Fruit fly (Drosophila melanogaster): ENCODE measurements around the gene Mipp1.

The Mipp1 gene

DNA sequence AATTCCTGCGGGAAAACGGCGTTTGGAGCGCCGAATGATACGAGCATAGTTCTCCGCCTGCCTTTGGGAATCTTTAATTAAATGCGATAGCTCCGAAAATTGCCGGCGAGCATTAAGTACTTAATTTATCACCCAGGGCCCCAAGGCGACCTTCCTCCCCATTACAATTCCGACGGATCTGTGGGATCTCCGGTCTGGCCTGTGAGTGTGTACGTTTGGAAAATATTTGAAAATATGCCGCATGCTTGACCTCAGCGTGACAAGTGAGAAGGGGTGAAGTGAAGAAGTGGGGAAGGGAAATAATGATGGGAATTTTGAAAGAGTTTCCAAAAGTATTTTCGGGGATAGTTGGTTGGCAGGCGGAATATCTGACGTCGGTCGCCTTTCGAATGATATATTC is 3.7 kb downstream of the Mipp1 start (continued):
- TF ChIP-seq pan (optimal IDR thresholded peaks at IDR 0.05) = no peak
- TF ChIP-seq pan (GFP tag; optimal IDR thresholded peaks at IDR 0.05 in 1 of 2, IDR thresholded peaks at IDR 0.05 in 1 of 2) = no peak
- peak; percentile 4 for TF ChIP-seq Med (GFP tag)
- peak; percentile 57 for TF ChIP-seq crol (GFP tag; IDR thresholded peaks at IDR 0.05)
- TF ChIP-seq CG9727 (GFP tag; optimal IDR thresholded peaks at IDR 0.05) = no peak
- TF ChIP-seq CG1233 (GFP tag; optimal IDR thresholded peaks at IDR 0.05) = no peak
- TF ChIP-seq chm (GFP tag; IDR thresholded peaks at IDR 0.05) = no peak
- no peak for TF ChIP-seq CG15073 (GFP tag; optimal IDR thresholded peaks at IDR 0.05)
- TF ChIP-seq CG4820 (GFP tag; optimal IDR thresholded peaks at IDR 0.05) = no peak
- TF ChIP-seq abd-A (tag; optimal IDR thresholded peaks at IDR 0.05) = peak; percentile 28
- no peak for TF ChIP-seq tio (GFP tag; optimal IDR thresholded peaks at IDR 0.05)
- no peak for TF ChIP-seq pros (GFP tag; optimal IDR thresholded peaks at IDR 0.05)
- TF ChIP-seq GATAe (GFP tag; conservative IDR thresholded peaks at IDR 0.05) = no peak
- peak; percentile 52 for TF ChIP-seq CG10543 (GFP tag; optimal IDR thresholded peaks at IDR 0.05)
- TF ChIP-seq Vsx1 (GFP tag; optimal IDR thresholded peaks at IDR 0.05) = no peak
- no peak for TF ChIP-seq toy (GFP tag; IDR thresholded peaks at IDR 0.05)
- TF ChIP-seq ap (GFP tag; IDR thresholded peaks at IDR 0.05) = no peak
- no peak for TF ChIP-seq tin (GFP tag; optimal IDR thresholded peaks at IDR 0.05)
- no peak for TF ChIP-seq dpn (GFP tag; optimal IDR thresholded peaks at IDR 0.05)
- TF ChIP-seq Oli (tag; optimal IDR thresholded peaks at IDR 0.05) = no peak
- TF ChIP-seq Opbp (GFP tag; IDR thresholded peaks at IDR 0.05; ENCODE audit: partially characterized antibody) = 0 out of 3 replicates have a peak, but pooled peaks have one; percentile 10
- TF ChIP-seq CG8359 (GFP tag; optimal IDR thresholded peaks at IDR 0.05; ENCODE audit: borderline replicate concordance) = peak; percentile 14
- TF ChIP-seq hth (optimal IDR thresholded peaks at IDR 0.05) = no peak
- no peak for TF ChIP-seq CG11093 (GFP tag; IDR thresholded peaks at IDR 0.05)
- no peak for TF ChIP-seq crc (GFP tag; optimal IDR thresholded peaks at IDR 0.05)
- TF ChIP-seq odd (GFP tag; optimal IDR thresholded peaks at IDR 0.05) = no peak
- no peak for TF ChIP-seq CG3726 (GFP tag; IDR thresholded peaks at IDR 0.05)
- no peak for TF ChIP-seq Fer3 (tag; optimal IDR thresholded peaks at IDR 0.05)
- no peak for TF ChIP-seq twi (tag; optimal IDR thresholded peaks at IDR 0.05)
- TF ChIP-seq CG10979 (tag; optimal IDR thresholded peaks at IDR 0.05) = no peak
- no peak for TF ChIP-seq Mad (GFP tag; optimal IDR thresholded peaks at IDR 0.05)
- TF ChIP-seq CG7745 (tag; optimal IDR thresholded peaks at IDR 0.05) = peak; percentile 66
- TF ChIP-seq gfzf (GFP tag; optimal IDR thresholded peaks at IDR 0.05) = no peak
- no peak for TF ChIP-seq pb (GFP tag; optimal IDR thresholded peaks at IDR 0.05)
- no peak for TF ChIP-seq CG31224 (GFP tag; IDR thresholded peaks at IDR 0.05)
- no peak for TF ChIP-seq HLHmδ (GFP tag; optimal IDR thresholded peaks at IDR 0.05)
- no peak for TF ChIP-seq btn (GFP tag; optimal IDR thresholded peaks at IDR 0.05)
- no peak for TF ChIP-seq al (GFP tag; IDR thresholded peaks at IDR 0.05)
- TF ChIP-seq ERR (GFP tag; optimal IDR thresholded peaks at IDR 0.05) = no peak
- no peak for TF ChIP-seq CG5180 (GFP tag; optimal IDR thresholded peaks at IDR 0.05)

DNA sequence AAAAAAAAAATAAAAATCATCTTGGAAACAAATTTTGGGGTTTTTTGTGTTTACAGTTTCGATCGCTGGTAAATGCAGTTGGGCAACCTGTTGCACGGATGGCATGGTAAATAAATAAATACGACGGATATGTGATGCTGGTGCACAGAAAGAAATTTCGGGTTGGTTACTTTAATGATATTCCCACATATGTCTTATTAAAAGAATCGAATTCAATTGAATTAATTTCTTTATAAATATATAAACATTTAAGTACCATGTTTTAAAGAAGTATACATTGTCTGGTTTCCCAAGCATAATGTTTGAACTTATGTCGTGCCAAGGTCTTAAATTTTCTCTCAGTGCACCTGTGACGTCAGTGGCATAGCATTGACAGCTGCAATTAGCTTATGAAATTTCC is 5.6 kb downstream of the Mipp1 start:
- no peak for TF ChIP-seq Poxn (GFP tag; IDR thresholded peaks at IDR 0.05)
- TF ChIP-seq CG3281 (GFP tag; optimal IDR thresholded peaks at IDR 0.05) = peak; percentile 15
- peak; percentile 51 for TF ChIP-seq CG3407 (GFP tag; optimal IDR thresholded peaks at IDR 0.05)
- no peak for TF ChIP-seq Atf3 (GFP tag; optimal IDR thresholded peaks at IDR 0.05)
- no peak for TF ChIP-seq sens-2 (GFP tag; IDR thresholded peaks at IDR 0.05)
- peak; percentile 2 for TF ChIP-seq BtbVII (GFP tag; optimal IDR thresholded peaks at IDR 0.05)
- TF ChIP-seq Meics (GFP tag; optimal IDR thresholded peaks at IDR 0.05) = peak; percentile 29
- peak; percentile 36 for TF ChIP-seq Ets65A (GFP tag)
- TF ChIP-seq CG10366 (GFP tag; IDR thresholded peaks at IDR 0.05) = peak; percentile 33; the same call in 1 of the 2 replicates
- peak; percentile 57 for TF ChIP-seq Abd-B (GFP tag; optimal IDR thresholded peaks at IDR 0.05)
- peak; percentile 1 for TF ChIP-seq Jarid2 (GFP tag; optimal IDR thresholded peaks at IDR 0.05)
- no peak for TF ChIP-seq pan (optimal IDR thresholded peaks at IDR 0.05)
- TF ChIP-seq pan (GFP tag; optimal IDR thresholded peaks at IDR 0.05 in 1 of 2, IDR thresholded peaks at IDR 0.05 in 1 of 2) = peak in 1 of 2 experiments; percentile 67
- TF ChIP-seq sisA (GFP tag; IDR thresholded peaks at IDR 0.05) = peak; percentile 33
- no peak for TF ChIP-seq br (optimal IDR thresholded peaks at IDR 0.05)
- TF ChIP-seq Ssrp (tag; optimal IDR thresholded peaks at IDR 0.05) = peak; percentile 72
- peak; percentile 50; the same call in 1 of the 3 replicates for TF ChIP-seq gce (GFP tag; IDR thresholded peaks at IDR 0.05)
